Worm (Caenorhabditis elegans): Measurements from ENCODE around the gene set-6.

Gene set-6

DNA sequence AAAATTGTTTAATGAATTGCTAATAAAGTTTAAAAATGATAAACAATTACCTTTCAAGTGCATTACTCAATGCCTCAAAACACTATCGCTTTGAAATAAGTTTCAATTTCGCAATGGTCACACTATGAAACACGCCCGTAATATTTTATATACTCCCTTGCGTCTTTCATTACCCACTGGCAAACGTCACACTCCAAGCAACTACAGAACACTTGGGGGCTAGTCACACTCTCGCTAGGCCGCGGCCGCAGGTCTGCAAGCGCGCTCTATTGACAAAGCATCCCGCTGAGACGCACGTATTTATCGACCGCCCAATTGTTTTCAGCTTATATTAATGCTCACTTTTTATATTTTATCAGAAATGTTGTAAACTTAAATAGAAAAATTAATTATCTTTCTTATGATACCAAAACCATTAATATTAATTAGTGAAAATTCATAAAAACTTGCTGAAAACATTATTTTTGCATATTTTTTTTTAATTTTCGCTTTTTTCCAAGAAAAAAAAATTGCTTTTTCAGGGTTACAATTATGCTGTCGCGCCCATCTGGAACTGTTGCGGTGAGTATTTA lies 43.5 kb upstream of the set-6 start, which contains the start of the genes nmat-1 and ucr-2.1 (continued):
- TF ChIP-seq hlh-13 (GFP tag; optimal IDR thresholded peaks at IDR 0.05) (no peak), ceh-48 (tag; optimal IDR thresholded peaks at IDR 0.05) (peak; percentile 29), hlh-6 (tag; optimal IDR thresholded peaks at IDR 0.05) (no peak), K09A11.1 (tag; optimal IDR thresholded peaks at IDR 0.05; ENCODE audit: insufficient read depth) (no peak), ceh-22 (tag; optimal IDR thresholded peaks at IDR 0.05) (no peak), ama-1 (optimal IDR thresholded peaks at IDR 0.05) (no peak), ceh-24 (tag; optimal IDR thresholded peaks at IDR 0.05) (no peak), elt-4 (tag; optimal IDR thresholded peaks at IDR 0.05) (no peak), ets-4 (tag; optimal IDR thresholded peaks at IDR 0.05) (peak; percentile 46), ahr-1 (tag; optimal IDR thresholded peaks at IDR 0.05) (no peak), pqm-1 (tag; optimal IDR thresholded peaks at IDR 0.05) (peak; percentile 18), odd-2 (tag; optimal IDR thresholded peaks at IDR 0.05) (no peak), ceh-9 (tag; optimal IDR thresholded peaks at IDR 0.05) (no peak), fax-1 (tag; optimal IDR thresholded peaks at IDR 0.05) (no peak), unc-42 (tag; optimal IDR thresholded peaks at IDR 0.05) (peak; percentile 33), lin-11 (tag; optimal IDR thresholded peaks at IDR 0.05) (no peak), T23F11.4 (GFP tag; optimal IDR thresholded peaks at IDR 0.05) (no peak), K02D7.2 (tag; optimal IDR thresholded peaks at IDR 0.05) (no peak), sox-4 (tag; optimal IDR thresholded peaks at IDR 0.05) (no peak), ceh-31 (tag; optimal IDR thresholded peaks at IDR 0.05) (peak; percentile 74), hlh-15 (tag; optimal IDR thresholded peaks at IDR 0.05) (no peak), ceh-2 (tag; optimal IDR thresholded peaks at IDR 0.05) (no peak), fkh-6 (tag; optimal IDR thresholded peaks at IDR 0.05) (no peak), pax-1 (tag; optimal IDR thresholded peaks at IDR 0.05) (no peak), nhr-232 (tag; optimal IDR thresholded peaks at IDR 0.05) (no peak), elt-2 (tag; optimal IDR thresholded peaks at IDR 0.05) (peak; percentile 31), mec-3 (tag; optimal IDR thresholded peaks at IDR 0.05; ENCODE audit: borderline replicate concordance) (no peak), nhr-11 (tag; optimal IDR thresholded peaks at IDR 0.05) (no peak), pat-9 (tag; optimal IDR thresholded peaks at IDR 0.05) (no peak), eyg-1 (tag; optimal IDR thresholded peaks at IDR 0.05) (no peak), dve-1 (tag; optimal IDR thresholded peaks at IDR 0.05) (peak; percentile 37), nfya-1 (tag; optimal IDR thresholded peaks at IDR 0.05) (peak; percentile 37), ceh-14 (tag; optimal IDR thresholded peaks at IDR 0.05) (peak; percentile 62), gmeb-2 (tag; optimal IDR thresholded peaks at IDR 0.05) (no peak), rnt-1 (tag; optimal IDR thresholded peaks at IDR 0.05) (peak; percentile 35), ceh-30 (tag; optimal IDR thresholded peaks at IDR 0.05) (peak; percentile 36), ceh-6 (GFP tag; optimal IDR thresholded peaks at IDR 0.05) (no peak)

- TF ChIP-seq hlh-8 (tag; optimal IDR thresholded peaks at IDR 0.05) (no peak), ref-2 (tag; optimal IDR thresholded peaks at IDR 0.05) (peak; percentile 53), eyg-1 (tag; optimal IDR thresholded peaks at IDR 0.05) (no peak)
Observed at ce11 chrX:12007905-12008466, 33.5 kb upstream of the set-6 start.

ce11 chrX:12006470-12006869 lies 32.0 kb upstream of the set-6 start:
- TF ChIP-seq hlh-15 (tag; optimal IDR thresholded peaks at IDR 0.05) (no peak), ceh-2 (tag; optimal IDR thresholded peaks at IDR 0.05) (no peak), ceh-22 (tag; optimal IDR thresholded peaks at IDR 0.05) (no peak)
